Worm (Caenorhabditis elegans) whole organism, early embryonic: Measurements from ENCODE around the gene ZK1067.3.

Experiments
- B0310.2 ChIP-seq: sonication (generic microtip); optimal IDR thresholded peaks from 2 replicates; lab custom pipeline; 2016; ENCODE audit warnings: mild to moderate bottlenecking, missing genetic modification characterization, missing compliant biosample characterization
- F13C5.2 ChIP-seq: sonication (generic microtip); optimal IDR thresholded peaks from 2 replicates; lab custom pipeline; 2017; ENCODE audit warnings: mild to moderate bottlenecking, missing genetic modification characterization, inconsistent platforms, missing compliant biosample characterization
- aly-1 ChIP-seq: sonication (generic microtip); optimal IDR thresholded peaks from 2 replicates; lab custom pipeline; 2016; ENCODE audit warnings: missing genetic modification characterization, missing compliant biosample characterization
- ama-1 ChIP-seq: fragments of 150-350 bp; optimal IDR thresholded peaks from 2 replicates; lab custom pipeline; 2014
- ceh-13 ChIP-seq: fragments of 200-800 bp; sonication (Bioruptor generic); optimal IDR thresholded peaks from 2 replicates; lab custom pipeline; 2018; ENCODE audit warnings: mild to moderate bottlenecking, missing genetic modification characterization, missing compliant biosample characterization
- ceh-36 ChIP-seq: sonication (generic microtip); optimal IDR thresholded peaks from 2 replicates; lab custom pipeline; 2016; ENCODE audit warnings: missing genetic modification characterization, inconsistent platforms, missing compliant biosample characterization
- ets-7 ChIP-seq: sonication (generic microtip); optimal IDR thresholded peaks from 2 replicates; lab custom pipeline; 2016; ENCODE audit warnings: missing genotype, missing genetic modification characterization, missing compliant biosample characterization
- flt-1 ChIP-seq: fragments of 200-800 bp; sonication (Bioruptor generic); IDR thresholded peaks from 2 replicates; pipeline ENCODE4 v1.3.6; 2022; ENCODE audit warnings: missing genetic modification characterization, missing compliant biosample characterization
- hmbx-1 ChIP-seq: sonication (generic microtip); optimal IDR thresholded peaks from 2 replicates; lab custom pipeline; 2016; ENCODE audit warnings: mild to moderate bottlenecking, missing genetic modification characterization, missing compliant biosample characterization
- hnd-1 ChIP-seq: sonication (generic microtip); optimal IDR thresholded peaks from 2 replicates; lab custom pipeline; 2016; ENCODE audit warnings: missing genetic modification characterization, missing compliant biosample characterization
- sea-1 ChIP-seq: fragments of 200-800 bp; sonication (Bioruptor generic); conservative IDR thresholded peaks from 2 replicates; pipeline ENCODE4 v1.3.6; 2022; ENCODE audit warnings: missing genetic modification characterization, missing compliant biosample characterization
- tbx-11 ChIP-seq: fragments of 200-800 bp; sonication (Bioruptor generic); IDR thresholded peaks from 2 replicates; pipeline ENCODE4 v1.3.6; 2022; ENCODE audit warnings: missing genetic modification characterization, missing compliant biosample characterization
- tbx-37 ChIP-seq: fragments of 200-800 bp; sonication (Bioruptor generic); conservative IDR thresholded peaks from 2 replicates; pipeline ENCODE4 v1.3.6; 2022; ENCODE audit warnings: missing genetic modification reagents, missing genetic modification characterization, missing compliant biosample characterization

- TF ChIP-seq sea-1 (no peak), F13C5.2 (tag; lab: Kevin White, UChicago) (no peak), ama-1 (no peak), hmbx-1 (tag; lab: Kevin White, UChicago) (no peak), tbx-11 (GFP tag; lab: Robert Waterston, UW) (no peak), tbx-37 (GFP tag; lab: Robert Waterston, UW) (no peak), aly-1 (tag; lab: Kevin White, UChicago) (no peak), ceh-13 (GFP tag; lab: Kevin White, UChicago) (no peak), flt-1 (GFP tag; lab: Robert Waterston, UW) (no peak), B0310.2 (tag; lab: Kevin White, UChicago) (no peak), hnd-1 (tag; lab: Kevin White, UChicago) (no peak), ceh-36 (tag; lab: Kevin White, UChicago) (no peak), ets-7 (tag; lab: Kevin White, UChicago) (no peak)
These were observed 4.1 kb downstream of the ZK1067.3 start, which contains the start of gene abu-14 for ce11 chrII:9227134-9227533.
